Fruit fly (Drosophila melanogaster) whole organism, embryonic: ENCODE results near the gene CG14830.

Experiments used
- CG10267 ChIP-seq: fragments of 200-800 bp; sonication (Bioruptor generic); optimal IDR thresholded peaks from 2 replicates; lab custom pipeline; 2018; ENCODE audit warnings: missing biosample characterization, mild to moderate bottlenecking, missing genetic modification characterization, moderate library complexity
- CG10959 ChIP-seq: fragments of 200-800 bp; sonication (Bioruptor generic); IDR thresholded peaks from 2 replicates; pipeline ENCODE4 v1.3.6; 2022; ENCODE audit warnings: missing biosample characterization, missing genetic modification characterization
- Camta ChIP-seq: fragments of 200-800 bp; sonication (Bioruptor generic); optimal IDR thresholded peaks from 2 replicates; lab custom pipeline; 2016; ENCODE audit warnings: missing biosample characterization, missing genetic modification characterization
- Ets97D ChIP-seq: fragments of 200-800 bp; sonication (Bioruptor generic); optimal IDR thresholded peaks from 3 replicates; lab custom pipeline; 2016; ENCODE audit warnings: missing biosample characterization, missing genetic modification characterization

DNA sequence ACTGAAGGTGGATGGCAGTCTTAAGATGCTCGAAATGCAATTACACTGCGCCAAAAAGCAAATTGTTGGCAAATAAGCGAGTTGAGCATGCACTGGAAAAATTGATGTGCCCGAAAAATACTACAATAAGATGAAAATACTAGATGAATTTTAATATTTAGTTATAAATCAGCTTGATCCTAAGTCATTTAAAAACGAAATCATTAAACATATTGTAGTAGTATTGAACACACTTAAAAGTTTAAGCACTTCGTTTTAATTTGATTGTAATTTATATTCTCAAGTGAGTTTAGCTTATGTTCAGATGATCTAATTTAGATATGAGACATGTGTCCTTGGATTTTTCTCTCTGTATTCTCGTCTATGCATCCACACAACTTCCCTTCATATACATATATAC is 1.2 kb downstream of the CG14830 start:
- TF ChIP-seq CG10959 (GFP tag; lab: Robert Waterston, UW) (no peak), Camta (no peak), Ets97D (GFP tag; lab: Kevin White, UChicago) (no peak), CG10267 (tag; lab: Kevin White, UChicago) (no peak)
